Fruit fly (Drosophila melanogaster) whole organism, embryonic: Measurements from ENCODE around the gene Tusp.

Experiments used
- Asciz ChIP-seq: fragments of 200-800 bp; sonication (Bioruptor generic); optimal IDR thresholded peaks from 2 replicates; lab custom pipeline; 2017; ENCODE audit warnings: missing biosample characterization, mild to moderate bottlenecking, missing genetic modification characterization, missing genetic modification reagents
- Atf-2 ChIP-seq: fragments of 200-800 bp; sonication (Bioruptor generic); optimal IDR thresholded peaks from 2 replicates; lab custom pipeline; 2016; ENCODE audit warnings: missing biosample characterization, missing genetic modification characterization
- Atf3 ChIP-seq: fragments of 200-800 bp; sonication (Bioruptor generic); optimal IDR thresholded peaks from 3 replicates; lab custom pipeline; 2016; ENCODE audit warnings: missing biosample characterization, missing genetic modification characterization
- Atf6 ChIP-seq: fragments of 200-800 bp; sonication (Bioruptor generic); IDR thresholded peaks from 2 replicates; pipeline ENCODE4 v1.3.6; 2022; ENCODE audit warnings: missing biosample characterization, missing genetic modification characterization
- CG1024 ChIP-seq: fragments of 200-800 bp; sonication (Bioruptor generic); IDR thresholded peaks from 2 replicates; pipeline ENCODE4 v1.3.6; 2022; ENCODE audit warnings: missing biosample characterization, missing genetic modification characterization
- CG12104 ChIP-seq: fragments of 200-800 bp; sonication (Bioruptor generic); optimal IDR thresholded peaks from 3 replicates; lab custom pipeline; 2016; ENCODE audit warnings: missing biosample characterization, missing genetic modification characterization
- CG12299 ChIP-seq: fragments of 200-800 bp; sonication (Bioruptor generic); optimal IDR thresholded peaks from 2 replicates; lab custom pipeline; 2018; ENCODE audit warnings: missing biosample characterization, mild to moderate bottlenecking, missing genetic modification characterization
- CG1233 ChIP-seq: fragments of 200-800 bp; sonication (Bioruptor generic); optimal IDR thresholded peaks from 4 replicates; lab custom pipeline; 2018; ENCODE audit warnings: missing biosample characterization, mild to moderate bottlenecking, missing genetic modification characterization
- CG13894 ChIP-seq: fragments of 200-800 bp; sonication (Bioruptor generic); optimal IDR thresholded peaks from 3 replicates; lab custom pipeline; 2018; ENCODE audit warnings: missing biosample characterization, mild to moderate bottlenecking, missing genetic modification characterization, moderate library complexity
- CG14014 ChIP-seq: fragments of 200-800 bp; sonication (Bioruptor generic); IDR thresholded peaks from 2 replicates; pipeline ENCODE4 v1.3.6; 2022; ENCODE audit warnings: missing biosample characterization, missing genetic modification characterization
- CG14710 ChIP-seq: fragments of 200-800 bp; sonication (Bioruptor generic); optimal IDR thresholded peaks from 3 replicates; lab custom pipeline; 2019; ENCODE audit warnings: missing biosample characterization, mild to moderate bottlenecking, missing genetic modification characterization, moderate library complexity
- CG15011 ChIP-seq: fragments of 200-800 bp; sonication (Bioruptor generic); optimal IDR thresholded peaks from 3 replicates; lab custom pipeline; 2018; ENCODE audit warnings: missing biosample characterization, mild to moderate bottlenecking, missing genetic modification characterization
- CG1647 ChIP-seq: fragments of 200-800 bp; sonication (Bioruptor generic); optimal IDR thresholded peaks from 3 replicates; lab custom pipeline; 2016; ENCODE audit warnings: missing biosample characterization, missing genetic modification characterization
- CG2202 ChIP-seq: fragments of 200-800 bp; sonication (Bioruptor generic); optimal IDR thresholded peaks from 2 replicates; lab custom pipeline; 2018; ENCODE audit warnings: missing biosample characterization, mild to moderate bottlenecking, missing genetic modification characterization
- CG2875 ChIP-seq: fragments of 200-800 bp; sonication (Bioruptor generic); optimal IDR thresholded peaks from 2 replicates; lab custom pipeline; 2017; ENCODE audit warnings: missing biosample characterization, mild to moderate bottlenecking, missing genetic modification characterization, missing genetic modification reagents
- CG3407 ChIP-seq: fragments of 200-800 bp; sonication (Bioruptor generic); optimal IDR thresholded peaks from 2 replicates; lab custom pipeline; 2018; ENCODE audit warnings: missing biosample characterization, mild to moderate bottlenecking, missing genetic modification characterization
- CG3726 ChIP-seq: fragments of 200-800 bp; sonication (Bioruptor generic); IDR thresholded peaks from 3 replicates; pipeline ENCODE4, ENCODE4 v1.3.6; 2022; ENCODE audit warnings: missing biosample characterization, missing genetic modification characterization
- CG3847 ChIP-seq: fragments of 200-800 bp; sonication (Bioruptor generic); IDR thresholded peaks from 2 replicates; pipeline ENCODE4 v1.3.6; 2022; ENCODE audit warnings: missing biosample characterization, missing genetic modification characterization
- CG4854 ChIP-seq: fragments of 200-800 bp; sonication (Bioruptor generic); optimal IDR thresholded peaks from 2 replicates; lab custom pipeline; 2016; ENCODE audit warnings: missing biosample characterization, missing genetic modification characterization, inconsistent platforms
- CG6683 ChIP-seq: fragments of 200-800 bp; sonication (Bioruptor generic); optimal IDR thresholded peaks from 2 replicates; lab custom pipeline; 2017; ENCODE audit warnings: missing biosample characterization, mild to moderate bottlenecking, missing genetic modification characterization, missing genetic modification reagents
- CG6689 ChIP-seq: fragments of 200-800 bp; sonication (Bioruptor generic); IDR thresholded peaks from 2 replicates; pipeline ENCODE4 v1.3.6; 2022; ENCODE audit warnings: missing biosample characterization, missing genetic modification characterization
- CG6765 ChIP-seq: fragments of 200-800 bp; sonication (Bioruptor generic); optimal IDR thresholded peaks from 3 replicates; lab custom pipeline; 2017; ENCODE audit warnings: missing biosample characterization, mild to moderate bottlenecking, missing genetic modification characterization
- CG7357 ChIP-seq: fragments of 200-800 bp; sonication (Bioruptor generic); IDR thresholded peaks from 3 replicates; pipeline ENCODE4 v1.3.6; 2022; ENCODE audit warnings: missing biosample characterization, missing genetic modification characterization
- CG7963 ChIP-seq: fragments of 200-800 bp; sonication (Bioruptor generic); IDR thresholded peaks from 3 replicates; pipeline ENCODE4 v1.3.6; 2022; ENCODE audit warnings: missing biosample characterization, missing genetic modification characterization; ENCODE audit not compliant: partially characterized antibody
- CG8478 ChIP-seq: fragments of >200 bp; optimal IDR thresholded peaks from 2 replicates; lab custom pipeline; 2018
- CG9817 ChIP-seq: fragments of 200-800 bp; sonication (Bioruptor generic); optimal IDR thresholded peaks from 2 replicates; lab custom pipeline; 2018; ENCODE audit warnings: missing biosample characterization, mild to moderate bottlenecking, missing genetic modification characterization, moderate library complexity
- CG9932 ChIP-seq: fragments of 200-800 bp; sonication (Bioruptor generic); IDR thresholded peaks from 2 replicates; pipeline ENCODE4 v1.3.6; 2022; ENCODE audit warnings: missing biosample characterization, missing genetic modification characterization
- Dad ChIP-seq: fragments of 200-800 bp; sonication (Bioruptor generic); optimal IDR thresholded peaks from 3 replicates; lab custom pipeline; 2016; ENCODE audit warnings: missing biosample characterization, missing genetic modification characterization
- Ets97D ChIP-seq: fragments of 200-800 bp; sonication (Bioruptor generic); optimal IDR thresholded peaks from 3 replicates; lab custom pipeline; 2016; ENCODE audit warnings: missing biosample characterization, missing genetic modification characterization
- Mad ChIP-seq: fragments of 200-800 bp; sonication (Bioruptor generic); optimal IDR thresholded peaks from 2 replicates; lab custom pipeline; 2016; ENCODE audit warnings: missing biosample characterization, missing genetic modification characterization
- Max ChIP-seq: fragments of 200-800 bp; sonication (Bioruptor generic); optimal IDR thresholded peaks from 2 replicates; lab custom pipeline; 2016; ENCODE audit warnings: missing biosample characterization, mild to moderate bottlenecking, missing genetic modification characterization
- Mrtf ChIP-seq: fragments of 200-800 bp; sonication (Bioruptor generic); IDR thresholded peaks from 3 replicates; pipeline ENCODE4 v1.3.6; 2022; ENCODE audit warnings: missing biosample characterization, missing genetic modification characterization
- Nf-YA ChIP-seq: fragments of 200-800 bp; sonication (Bioruptor generic); IDR thresholded peaks from 2 replicates; pipeline ENCODE4 v1.3.6; 2022; ENCODE audit warnings: missing biosample characterization, missing genetic modification characterization
- Oli ChIP-seq: fragments of 200-800 bp; sonication (Bioruptor generic); optimal IDR thresholded peaks from 2 replicates; lab custom pipeline; 2018; ENCODE audit warnings: missing biosample characterization, mild to moderate bottlenecking, missing genetic modification characterization, moderate library complexity
- ara ChIP-seq: fragments of 200-800 bp; sonication (Bioruptor generic); IDR thresholded peaks from 2 replicates; pipeline ENCODE4 v1.3.6; 2022; ENCODE audit warnings: missing biosample characterization, missing genetic modification characterization
- bcd ChIP-seq: fragments of 200-800 bp; sonication (Bioruptor generic); optimal IDR thresholded peaks from 2 replicates; lab custom pipeline; 2017; ENCODE audit warnings: missing biosample characterization, mild to moderate bottlenecking, missing genetic modification characterization
- bigmax ChIP-seq: fragments of 200-800 bp; sonication (Bioruptor generic); optimal IDR thresholded peaks from 2 replicates; lab custom pipeline; 2018; ENCODE audit warnings: missing biosample characterization, mild to moderate bottlenecking, missing genetic modification characterization
- caup ChIP-seq: fragments of 200-800 bp; sonication (Bioruptor generic); optimal IDR thresholded peaks from 3 replicates; lab custom pipeline; 2017; ENCODE audit warnings: missing biosample characterization, mild to moderate bottlenecking, missing genetic modification characterization, moderate library complexity; ENCODE audit not compliant: severe bottlenecking
- croc ChIP-seq: fragments of 200-800 bp; sonication (Bioruptor generic); conservative IDR thresholded peaks from 3 replicates; pipeline ENCODE4 v1.3.6; 2022; ENCODE audit warnings: missing biosample characterization, missing genetic modification characterization
- da ChIP-seq: fragments of 200-800 bp; sonication (Bioruptor generic); optimal IDR thresholded peaks from 2 replicates; lab custom pipeline; 2016; ENCODE audit warnings: missing biosample characterization, missing genetic modification characterization
- gro ChIP-seq: fragments of 200-800 bp; sonication (Bioruptor generic); optimal IDR thresholded peaks from 2 replicates; lab custom pipeline; 2016; ENCODE audit warnings: missing biosample characterization, missing genetic modification characterization
- gsb-n ChIP-seq: fragments of 200-800 bp; sonication (Bioruptor generic); optimal IDR thresholded peaks from 3 replicates; lab custom pipeline; 2018; ENCODE audit warnings: missing biosample characterization, mild to moderate bottlenecking, missing genetic modification characterization
- hth ChIP-seq: fragments of >200 bp; optimal IDR thresholded peaks from 2 replicates; lab custom pipeline; 2017; ENCODE audit warnings: inconsistent platforms
- maf-S ChIP-seq: fragments of 200-800 bp; sonication (Bioruptor generic); optimal IDR thresholded peaks from 2 replicates; lab custom pipeline; 2016; ENCODE audit warnings: missing biosample characterization, missing genetic modification characterization
- mld ChIP-seq: fragments of 200-800 bp; sonication (Bioruptor generic); IDR thresholded peaks from 3 replicates; pipeline ENCODE4 v1.3.6; 2022; ENCODE audit warnings: missing biosample characterization, missing genetic modification characterization; ENCODE audit not compliant: partially characterized antibody
- pfk ChIP-seq: fragments of 200-800 bp; sonication (Bioruptor generic); optimal IDR thresholded peaks from 2 replicates; lab custom pipeline; 2018; ENCODE audit warnings: missing biosample characterization, mild to moderate bottlenecking, missing genetic modification characterization, moderate library complexity
- pita ChIP-seq: fragments of 200-800 bp; sonication (Bioruptor generic); optimal IDR thresholded peaks from 2 replicates; lab custom pipeline; 2017; ENCODE audit warnings: missing biosample characterization, mild to moderate bottlenecking, missing genetic modification characterization
- ranshi ChIP-seq: fragments of 200-800 bp; sonication (Bioruptor generic); IDR thresholded peaks from 2 replicates; pipeline ENCODE4 v1.3.6; 2022; ENCODE audit warnings: missing biosample characterization, missing genetic modification characterization
- repo ChIP-seq: fragments of 200-800 bp; sonication (Bioruptor generic); optimal IDR thresholded peaks from 2 replicates; lab custom pipeline; 2016; ENCODE audit warnings: missing biosample characterization, missing genetic modification characterization
- schlank ChIP-seq: fragments of 200-800 bp; sonication (Bioruptor generic); optimal IDR thresholded peaks from 2 replicates; lab custom pipeline; 2018; ENCODE audit warnings: missing biosample characterization, mild to moderate bottlenecking, missing genetic modification characterization
- z ChIP-seq: fragments of 200-800 bp; sonication (Bioruptor generic); IDR thresholded peaks from 3 replicates; pipeline ENCODE4 v1.3.6; 2022; ENCODE audit warnings: missing biosample characterization, missing genetic modification characterization
- zen ChIP-seq: fragments of 200-800 bp; sonication (Bioruptor generic); optimal IDR thresholded peaks from 3 replicates; lab custom pipeline; 2018; ENCODE audit warnings: missing biosample characterization, mild to moderate bottlenecking, missing genetic modification characterization, moderate library complexity

Gene Tusp

dm6 chr3R:27569706-27570105, 38.0 kb upstream of the Tusp start (continued):
- TF ChIP-seq CG2202 (tag; lab: Kevin White, UChicago) (no peak), Oli (tag; lab: Kevin White, UChicago) (peak; percentile 77), CG6765 (GFP tag; lab: Kevin White, UChicago) (peak; percentile 67), z (peak; percentile 75; the same call in 2 of the 3 replicates), Nf-YA (GFP tag; lab: Robert Waterston, UW) (peak; percentile 82), maf-S (GFP tag; lab: Kevin White, UChicago) (peak; percentile 66), Ets97D (GFP tag; lab: Kevin White, UChicago) (peak; percentile 67), CG7357 (GFP tag; lab: Robert Waterston, UW) (peak; percentile 77; the same call in 2 of the 3 replicates), repo (peak; percentile 87), CG6689 (peak; percentile 80), Asciz (GFP tag; lab: Kevin White, UChicago) (peak; percentile 81), gro (GFP tag; lab: Kevin White, UChicago) (peak; percentile 95), Dad (GFP tag; lab: Kevin White, UChicago) (peak; percentile 90), Mrtf (peak; percentile 90), CG14710 (tag; lab: Kevin White, UChicago) (peak; percentile 56), Atf3 (GFP tag; lab: Kevin White, UChicago) (peak; percentile 42), CG12299 (peak; percentile 14), CG12104 (GFP tag; lab: Kevin White, UChicago) (peak; percentile 82), caup (peak; percentile 95), CG1233 (GFP tag; lab: Kevin White, UChicago) (peak; percentile 84), CG7963 (GFP tag; lab: Robert Waterston, UW) (no peak), schlank (tag; lab: Kevin White, UChicago) (peak; percentile 51), Atf-2 (GFP tag; lab: Kevin White, UChicago) (peak; percentile 66), croc (GFP tag; lab: Robert Waterston, UW) (peak; percentile 67), CG14014 (GFP tag; lab: Robert Waterston, UW) (peak; percentile 92), mld (GFP tag; lab: Robert Waterston, UW) (no peak), CG1647 (GFP tag; lab: Kevin White, UChicago) (peak; percentile 88), CG2875 (GFP tag; lab: Kevin White, UChicago) (peak; percentile 48), CG9932 (GFP tag; lab: Robert Waterston, UW) (peak; percentile 90), bcd (GFP tag; lab: Kevin White, UChicago) (peak; percentile 90), Max (peak; percentile 77), CG1024 (peak; percentile 67), CG3847 (peak; percentile 82), CG9817 (tag; lab: Kevin White, UChicago) (peak; percentile 69), gsb-n (tag; lab: Kevin White, UChicago) (no peak), pfk (GFP tag; lab: Kevin White, UChicago) (no peak), CG4854 (GFP tag; lab: Kevin White, UChicago) (peak; percentile 78), CG3407 (GFP tag; lab: Kevin White, UChicago) (peak; percentile 36), CG8478 (lab: Kevin White, UChicago) (no peak), Mad (GFP tag; lab: Kevin White, UChicago) (peak; percentile 53), bigmax (GFP tag; lab: Kevin White, UChicago) (no peak), hth (lab: Kevin White, UChicago) (no peak), CG3726 (peak; percentile 71; the same call in 1 of the 3 replicates), pita (GFP tag; lab: Kevin White, UChicago) (no peak), CG13894 (tag; lab: Kevin White, UChicago) (no peak), Atf6 (peak; percentile 94), zen (peak; percentile 85), ranshi (peak; percentile 88), CG15011 (GFP tag; lab: Kevin White, UChicago) (peak; percentile 78), da (GFP tag; lab: Kevin White, UChicago) (peak; percentile 63), ara (peak; percentile 81), CG6683 (GFP tag; lab: Kevin White, UChicago) (peak; percentile 84)
